Worm (Caenorhabditis elegans): ENCODE data around the gene C55C3.1.

The C55C3.1 gene

ce11 chrIV:5755922-5756321 is 47.0 kb downstream of the C55C3.1 start:
- TF ChIP-seq nhr-90 (tag; optimal IDR thresholded peaks at IDR 0.05; ENCODE audit: poor library complexity): peak; percentile 34
- peak; percentile 36 for TF ChIP-seq nhr-71 (tag; optimal IDR thresholded peaks at IDR 0.05)
- peak in 1 of 2 experiments; percentile 18 for TF ChIP-seq mdl-1 (tag; optimal IDR thresholded peaks at IDR 0.05)
- no peak for TF ChIP-seq ztf-4 (tag; optimal IDR thresholded peaks at IDR 0.05)
- peak; percentile 77 for TF ChIP-seq elt-2 (tag; optimal IDR thresholded peaks at IDR 0.05)
- TF ChIP-seq nhr-84 (tag; optimal IDR thresholded peaks at IDR 0.05): no peak
- peak; percentile 23 for TF ChIP-seq lin-14 (GFP tag; optimal IDR thresholded peaks at IDR 0.05)
- peak; percentile 39 for TF ChIP-seq nhr-85 (tag)
- TF ChIP-seq nhr-19 (GFP tag; conservative IDR thresholded peaks at IDR 0.05): 0 out of 2 replicates have a peak, but pooled peaks have one; percentile 6
- TF ChIP-seq nhr-20 (tag; optimal IDR thresholded peaks at IDR 0.05): peak; percentile 57
- TF ChIP-seq lin-35 (GFP tag; optimal IDR thresholded peaks at IDR 0.05): peak in 1 of 2 experiments; percentile 17
- TF ChIP-seq unc-130 (tag; optimal IDR thresholded peaks at IDR 0.05): no peak

DNA sequence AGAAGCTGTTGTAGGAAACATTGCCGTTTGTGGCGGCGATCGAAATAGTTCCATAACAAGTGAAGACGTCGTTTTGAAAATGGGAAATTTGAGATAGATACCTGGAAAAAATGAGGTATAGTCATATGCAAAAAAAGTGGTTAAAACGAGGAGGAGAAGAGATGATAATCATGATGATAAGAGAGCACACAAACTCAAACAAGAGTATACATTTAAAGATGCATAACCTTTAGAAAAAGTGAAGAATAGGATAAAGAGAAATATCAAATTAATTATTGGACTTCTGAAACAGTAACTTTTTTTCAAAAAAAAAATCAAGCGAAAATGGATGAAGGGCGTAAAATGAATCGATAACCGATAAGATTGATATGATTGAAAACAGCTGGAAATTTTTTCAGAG is 48.9 kb downstream of the C55C3.1 start, which contains the start of gene nhr-46:
nhr-46 (minus strand) TSS at position 101 of the 400 bp plus-strand sequence.
- TF ChIP-seq blmp-1 (tag; optimal IDR thresholded peaks at IDR 0.05) (no peak), efl-1 (optimal IDR thresholded peaks at IDR 0.05) (no peak), efl-1 (GFP tag; optimal IDR thresholded peaks at IDR 0.05 in 1 of 2) (peak in 1 of 2 experiments; percentile 22), nhr-90 (tag; optimal IDR thresholded peaks at IDR 0.05; ENCODE audit: poor library complexity) (no peak), lin-15B (tag; optimal IDR thresholded peaks at IDR 0.05) (no peak), sptf-1 (tag; optimal IDR thresholded peaks at IDR 0.05) (no peak), nhr-85 (tag) (peak; percentile 9), fkh-8 (tag; optimal IDR thresholded peaks at IDR 0.05) (no peak)

DNA sequence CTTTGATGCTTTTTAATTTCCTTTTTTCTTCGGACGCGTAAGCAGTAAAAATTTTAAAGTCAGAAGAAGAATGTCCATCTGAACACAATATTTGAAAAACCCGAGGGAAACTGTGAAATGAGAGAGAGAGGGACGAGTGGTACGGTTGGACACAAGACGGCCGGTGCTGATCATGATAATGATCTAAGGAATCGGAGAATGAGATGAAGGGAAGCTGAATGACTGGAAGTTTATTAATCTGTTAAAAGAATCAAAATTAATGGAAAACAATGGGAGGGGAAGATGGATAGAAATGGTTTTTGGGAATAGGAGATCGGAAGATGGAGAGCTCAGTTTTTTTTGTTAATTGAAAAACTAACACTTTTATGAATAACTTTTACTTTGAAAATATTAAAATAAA is 49.8 kb downstream of the C55C3.1 start:
- TF ChIP-seq elt-3 (tag; optimal IDR thresholded peaks at IDR 0.05): no peak
- no peak for TF ChIP-seq aly-2 (tag; optimal IDR thresholded peaks at IDR 0.05)
- peak; percentile 70 for TF ChIP-seq nhr-85 (tag)
- TF ChIP-seq efl-3 (GFP tag; optimal IDR thresholded peaks at IDR 0.05): no peak
- no peak for TF ChIP-seq nhr-237 (tag; optimal IDR thresholded peaks at IDR 0.05)
- no peak for TF ChIP-seq nhr-77 (tag; optimal IDR thresholded peaks at IDR 0.05)
- peak; percentile 13 for TF ChIP-seq blmp-1 (tag; optimal IDR thresholded peaks at IDR 0.05)
- no peak for TF ChIP-seq alr-1 (tag; optimal IDR thresholded peaks at IDR 0.05; ENCODE audit: borderline replicate concordance)
- TF ChIP-seq nhr-28 (tag; optimal IDR thresholded peaks at IDR 0.05): no peak
- TF ChIP-seq ceh-82 (tag; optimal IDR thresholded peaks at IDR 0.05): no peak

DNA sequence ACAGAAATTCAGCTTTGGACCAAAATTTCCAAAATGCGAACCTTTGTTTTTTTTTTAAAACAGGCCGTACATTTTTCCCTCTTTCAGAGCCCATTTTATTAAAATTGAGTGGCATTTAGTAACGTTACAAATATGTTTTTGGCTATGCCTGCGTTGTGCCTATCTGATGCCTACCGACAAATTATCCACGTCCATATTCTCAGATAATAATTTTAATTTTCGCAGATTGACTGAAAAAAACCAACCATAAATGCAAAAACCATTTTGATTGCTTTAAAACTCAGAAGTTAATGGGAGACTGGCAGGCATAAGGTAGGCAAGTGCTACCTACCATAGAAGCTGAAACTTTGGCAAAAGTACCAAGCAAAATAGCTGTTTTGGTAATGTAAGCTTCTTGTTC is 51.8 kb downstream of the C55C3.1 start:
- no peak for TF ChIP-seq unc-130 (tag; optimal IDR thresholded peaks at IDR 0.05)
- no peak for TF ChIP-seq nhr-11 (tag; optimal IDR thresholded peaks at IDR 0.05)
- TF ChIP-seq grh-1 (GFP tag; IDR thresholded peaks at IDR 0.05): no peak
- TF ChIP-seq snu-23 (GFP tag; optimal IDR thresholded peaks at IDR 0.05): no peak

DNA sequence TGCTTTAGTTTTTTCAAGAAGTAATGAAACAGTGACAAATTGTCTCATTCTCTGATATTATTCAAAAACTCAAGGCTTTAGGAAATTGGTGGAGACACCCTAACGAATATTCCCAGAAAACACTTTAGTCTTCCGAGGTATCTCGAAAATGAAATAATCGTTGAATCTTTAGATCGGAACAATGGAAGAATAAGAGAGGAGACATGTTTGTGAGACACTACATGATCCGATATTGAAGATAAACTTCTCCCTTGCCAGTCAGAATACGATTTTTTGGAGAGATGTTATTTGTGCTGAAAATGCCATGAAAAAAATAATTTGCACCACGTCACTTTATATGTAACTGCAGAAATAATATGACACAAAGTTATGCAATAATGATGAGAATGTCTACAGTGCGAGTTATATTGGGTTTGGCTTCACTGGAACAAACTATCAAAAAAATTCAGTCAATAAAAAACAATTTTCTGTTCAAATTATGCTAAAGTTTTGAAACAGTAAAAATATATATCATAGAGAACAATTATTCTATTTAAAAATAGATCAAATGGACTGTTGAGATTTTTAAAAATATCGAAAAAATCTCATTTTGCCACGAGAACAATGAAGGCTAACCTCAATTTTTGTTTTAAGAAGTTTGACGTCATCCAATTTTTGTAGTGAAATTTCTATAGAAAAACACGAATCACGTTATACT is 52.5 kb downstream of the C55C3.1 start:
- TF ChIP-seq jun-1 (tag; optimal IDR thresholded peaks at IDR 0.05) (no peak), blmp-1 (tag; optimal IDR thresholded peaks at IDR 0.05) (peak; percentile 13), grh-1 (GFP tag; IDR thresholded peaks at IDR 0.05) (no peak)

DNA sequence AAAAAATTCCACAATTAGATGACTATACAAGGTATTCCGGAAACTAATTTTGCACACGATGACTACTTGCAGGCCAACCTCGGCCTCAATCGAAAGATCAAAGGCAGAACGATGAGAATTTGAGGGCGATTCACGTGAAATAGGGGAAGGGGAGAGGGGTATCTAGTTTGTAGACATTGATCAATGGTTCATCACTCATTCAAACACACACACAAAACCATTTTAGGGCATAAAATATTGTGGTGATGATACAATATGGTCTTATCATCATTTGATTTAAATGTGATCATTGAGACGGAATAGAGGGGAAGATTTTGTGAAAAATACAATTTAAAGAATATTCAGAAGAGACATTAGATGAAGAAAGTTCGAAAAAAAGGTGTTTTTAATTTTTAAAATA is 53.9 kb downstream of the C55C3.1 start:
- TF ChIP-seq lin-13 (GFP tag; optimal IDR thresholded peaks at IDR 0.05) (no peak), swsn-7 (tag; optimal IDR thresholded peaks at IDR 0.05) (no peak), irx-1 (tag; optimal IDR thresholded peaks at IDR 0.05) (no peak), unc-86 (tag; optimal IDR thresholded peaks at IDR 0.05) (no peak), alr-1 (tag; optimal IDR thresholded peaks at IDR 0.05; ENCODE audit: borderline replicate concordance) (no peak), isw-1 (GFP tag; IDR thresholded peaks at IDR 0.05) (no peak), lin-39 (tag; optimal IDR thresholded peaks at IDR 0.05) (no peak), snu-23 (GFP tag; optimal IDR thresholded peaks at IDR 0.05) (peak; percentile 45), C16A3.4 (tag; optimal IDR thresholded peaks at IDR 0.05) (no peak), pqm-1 (tag; optimal IDR thresholded peaks at IDR 0.05) (no peak), nhr-12 (tag; optimal IDR thresholded peaks at IDR 0.05) (no peak), blmp-1 (tag; optimal IDR thresholded peaks at IDR 0.05) (peak; percentile 27), F16B12.6 (tag; optimal IDR thresholded peaks at IDR 0.05) (no peak), tbx-2 (tag; optimal IDR thresholded peaks at IDR 0.05) (no peak), nhr-11 (tag; optimal IDR thresholded peaks at IDR 0.05) (no peak), nhr-77 (tag; optimal IDR thresholded peaks at IDR 0.05) (no peak), mef-2 (tag; optimal IDR thresholded peaks at IDR 0.05) (no peak), ceh-88 (GFP tag; IDR thresholded peaks at IDR 0.05) (no peak), lsy-2 (tag; optimal IDR thresholded peaks at IDR 0.05) (no peak)
